Fruit fly (Drosophila melanogaster) Kc167 (cell line): Measurements from ENCODE around the gene Pfdn2.

Source experiments
- Sin3A ChIP-seq: fragments of >200 bp; optimal IDR thresholded peaks from 2 replicates; lab custom pipeline; 2018; ENCODE audit warnings: missing external identifiers
- h ChIP-seq: fragments of >200 bp; optimal IDR thresholded peaks from 3 replicates; lab custom pipeline; 2018; ENCODE audit warnings: missing external identifiers
- insv ChIP-seq: fragments of >200 bp; optimal IDR thresholded peaks from 3 replicates; lab custom pipeline; 2018; ENCODE audit warnings: missing external identifiers
- ttk ChIP-seq: sonication (Bioruptor generic); optimal IDR thresholded peaks from 2 replicates; lab custom pipeline; 2017; ENCODE audit warnings: missing external identifiers

- TF ChIP-seq insv (lab: Kevin White, UChicago) (no peak), Sin3A (lab: Kevin White, UChicago) (no peak), h (lab: Kevin White, UChicago) (no peak), ttk (lab: Kevin White, UChicago) (no peak)
Observed at dm6 chr3L:11107935-11108334, 33.7 kb upstream of the Pfdn2 start, which contains the start of gene CG12522.
